Worm (Caenorhabditis elegans) whole organism, mixed stage, embryonic: ENCODE results near the gene gbb-1.

Experiments
- M03D4.4 ChIP-seq: sonication (generic microtip); optimal IDR thresholded peaks from 2 replicates; lab custom pipeline; 2017; ENCODE audit warnings: mild to moderate bottlenecking, missing genetic modification characterization, missing compliant biosample characterization
- bed-3 ChIP-seq: fragments of 200-800 bp; sonication (Bioruptor generic); optimal IDR thresholded peaks from 3 replicates; lab custom pipeline; 2018; ENCODE audit warnings: mild to moderate bottlenecking, missing genetic modification characterization, moderate library complexity, missing compliant biosample characterization
- blmp-1 ChIP-seq: fragments of 150-350 bp; optimal IDR thresholded peaks from 2 replicates; lab custom pipeline; 2014; ENCODE audit warnings: missing biosample characterization, missing genetic modification characterization
- ceh-39 ChIP-seq: fragments of 150-350 bp; optimal IDR thresholded peaks from 2 replicates; lab custom pipeline; 2014; ENCODE audit warnings: missing biosample characterization, missing genetic modification characterization
- ceh-43 ChIP-seq: fragments of 200-800 bp; sonication (Bioruptor generic); optimal IDR thresholded peaks from 2 replicates; lab custom pipeline; 2018; ENCODE audit warnings: mild to moderate bottlenecking, missing genetic modification characterization, moderate library complexity, missing compliant biosample characterization
- ceh-83 ChIP-seq: fragments of 200-800 bp; sonication (Bioruptor generic); optimal IDR thresholded peaks from 2 replicates; lab custom pipeline; 2018; ENCODE audit warnings: mild to moderate bottlenecking, missing genetic modification characterization, missing compliant biosample characterization
- cnd-1 ChIP-seq: fragments of 200-800 bp; sonication (Bioruptor generic); optimal IDR thresholded peaks from 2 replicates; lab custom pipeline; 2018; ENCODE audit warnings: mild to moderate bottlenecking, missing genetic modification characterization, missing compliant biosample characterization
- drap-1 ChIP-seq: fragments of 200-800 bp; sonication (Bioruptor generic); optimal IDR thresholded peaks from 3 replicates; lab custom pipeline; 2018; ENCODE audit warnings: mild to moderate bottlenecking, missing genetic modification characterization, missing compliant biosample characterization
- elt-1 ChIP-seq: sonication (generic microtip); optimal IDR thresholded peaks from 2 replicates; lab custom pipeline; 2017; ENCODE audit warnings: missing genetic modification characterization, mild to moderate bottlenecking, missing compliant biosample characterization, antibody characterized with exemption, moderate library complexity, borderline replicate concordance; ENCODE audit not compliant: insufficient read depth
- elt-3 ChIP-seq: fragments of 150-350 bp; optimal IDR thresholded peaks from 2 replicates; lab custom pipeline; 2014; ENCODE audit warnings: missing biosample characterization, missing genetic modification characterization
- flh-1 ChIP-seq: fragments of 200-800 bp; sonication (Bioruptor generic); optimal IDR thresholded peaks from 2 replicates; lab custom pipeline; 2018; ENCODE audit warnings: mild to moderate bottlenecking, missing genetic modification characterization, moderate library complexity, missing compliant biosample characterization
- hlh-1 ChIP-seq: fragments of 150-350 bp; optimal IDR thresholded peaks from 2 replicates; lab custom pipeline; 2014; ENCODE audit warnings: missing biosample characterization, missing genetic modification reagents, missing genetic modification characterization
- lin-13 ChIP-seq: fragments of 150-350 bp; optimal IDR thresholded peaks from 2 replicates; lab custom pipeline; 2014; ENCODE audit warnings: missing biosample characterization, missing genetic modification characterization
- lin-32 ChIP-seq: fragments of 200-800 bp; sonication (Bioruptor generic); optimal IDR thresholded peaks from 2 replicates; lab custom pipeline; 2018; ENCODE audit warnings: mild to moderate bottlenecking, missing genetic modification characterization, missing compliant biosample characterization
- lsy-2 ChIP-seq: fragments of 150-350 bp; optimal IDR thresholded peaks from 2 replicates; lab custom pipeline; 2014; ENCODE audit warnings: missing biosample characterization, missing genetic modification characterization
- mep-1 ChIP-seq: fragments of 150-350 bp; optimal IDR thresholded peaks from 2 replicates; lab custom pipeline; 2017; ENCODE audit warnings: missing biosample characterization, missing genetic modification reagents, missing genetic modification characterization, inconsistent platforms
- mls-2 ChIP-seq: sonication (generic microtip); optimal IDR thresholded peaks from 2 replicates; lab custom pipeline; 2016; ENCODE audit warnings: mild to moderate bottlenecking, missing genetic modification characterization, moderate library complexity, missing compliant biosample characterization
- nhr-2 ChIP-seq: fragments of 150-350 bp; optimal IDR thresholded peaks from 2 replicates; lab custom pipeline; 2014; ENCODE audit warnings: missing biosample characterization, missing genetic modification characterization
- nhr-237 ChIP-seq: fragments of 150-350 bp; optimal IDR thresholded peaks from 2 replicates; lab custom pipeline; 2014; ENCODE audit warnings: missing biosample characterization, missing genetic modification characterization
- pha-4 ChIP-seq: fragments of 150-350 bp; optimal IDR thresholded peaks from 2 replicates; lab custom pipeline; 2018; ENCODE audit warnings: missing biosample characterization, missing genetic modification reagents, missing genetic modification characterization
- sem-2 ChIP-seq: fragments of 200-800 bp; sonication (Bioruptor generic); optimal IDR thresholded peaks from 2 replicates; lab custom pipeline; 2018; ENCODE audit warnings: mild to moderate bottlenecking, missing genetic modification characterization, missing compliant biosample characterization
- snpc-4 ChIP-seq: fragments of 150-350 bp; optimal IDR thresholded peaks from 2 replicates; lab custom pipeline; 2014; ENCODE audit warnings: missing biosample characterization, missing genetic modification characterization
- sptf-1 ChIP-seq: sonication (generic microtip); optimal IDR thresholded peaks from 2 replicates; lab custom pipeline; 2017; ENCODE audit warnings: mild to moderate bottlenecking, missing genetic modification characterization, moderate library complexity, missing compliant biosample characterization
- unc-120 ChIP-seq: sonication (generic microtip); optimal IDR thresholded peaks from 2 replicates; lab custom pipeline; 2017; ENCODE audit warnings: missing genetic modification characterization, missing compliant biosample characterization; ENCODE audit not compliant: poor library complexity, severe bottlenecking
- unc-39 ChIP-seq: fragments of 150-350 bp; optimal IDR thresholded peaks from 2 replicates; lab custom pipeline; 2014; ENCODE audit warnings: missing biosample characterization, missing genetic modification characterization
- unc-62 ChIP-seq: fragments of 150-350 bp; optimal IDR thresholded peaks from 2 replicates; lab custom pipeline; 2014; ENCODE audit warnings: missing biosample characterization, missing genetic modification reagents, missing genetic modification characterization
- ztf-11 ChIP-seq: fragments of 150-350 bp; optimal IDR thresholded peaks from 2 replicates; lab custom pipeline; 2014; ENCODE audit warnings: missing biosample characterization, missing genetic modification characterization

The gbb-1 gene

ce11 chrX:2996976-2997399, 39.3 kb downstream of the gbb-1 start (continued):
- TF ChIP-seq unc-120 (peak; percentile 94), lin-32 (GFP tag; lab: Kevin White, UChicago) (no peak)

ce11 chrX:2999652-3000051, 41.9 kb downstream of the gbb-1 start, which contains the start of gene Y41G9A.17:
Gene Y41G9A.17, minus strand, starts transcription at chrX:2999752.
- TF ChIP-seq unc-62 (GFP tag; lab: Kevin White, UChicago), result no peak
- no peak for TF ChIP-seq ztf-11
- no peak for TF ChIP-seq bed-3 (GFP tag; lab: Kevin White, UChicago)
- TF ChIP-seq snpc-4 (tag; lab: Kevin White, UChicago), result no peak
- no peak for TF ChIP-seq ceh-43 (GFP tag; lab: Kevin White, UChicago)

- TF ChIP-seq ceh-83 (GFP tag; lab: Kevin White, UChicago), result no peak
- TF ChIP-seq lin-13, result no peak
- no peak for TF ChIP-seq pha-4 (tag; lab: Kevin White, UChicago)
- TF ChIP-seq sptf-1 (tag; lab: Kevin White, UChicago), result no peak
- TF ChIP-seq mep-1 (tag; lab: Kevin White, UChicago), result no peak
- no peak for TF ChIP-seq ceh-39 (tag; lab: Kevin White, UChicago)
- TF ChIP-seq nhr-2 (tag; lab: Kevin White, UChicago), result no peak
- no peak for TF ChIP-seq M03D4.4
- TF ChIP-seq mls-2, result no peak
- TF ChIP-seq ceh-43 (GFP tag; lab: Kevin White, UChicago), result no peak
- no peak for TF ChIP-seq nhr-237 (tag; lab: Kevin White, UChicago)
- no peak for TF ChIP-seq blmp-1 (tag; lab: Kevin White, UChicago)
- no peak for TF ChIP-seq lsy-2 (tag; lab: Kevin White, UChicago)
- no peak for TF ChIP-seq elt-1
- TF ChIP-seq drap-1 (GFP tag; lab: Kevin White, UChicago), result no peak
- TF ChIP-seq flh-1 (GFP tag; lab: Kevin White, UChicago), result no peak
- TF ChIP-seq lin-32 (GFP tag; lab: Kevin White, UChicago), result no peak
- TF ChIP-seq hlh-1, result no peak
Measured at ce11 chrX:3003703-3004102, 46.0 kb downstream of the gbb-1 start, which contains the start of gene Y41G9A.6. Gene Y41G9A.6, minus strand, starts transcription at chrX:3003803.

- TF ChIP-seq sem-2 (GFP tag; lab: Kevin White, UChicago) (no peak), ceh-39 (tag; lab: Kevin White, UChicago) (no peak), sptf-1 (tag; lab: Kevin White, UChicago) (no peak), lin-13 (no peak), elt-3 (no peak), mep-1 (tag; lab: Kevin White, UChicago) (no peak), drap-1 (GFP tag; lab: Kevin White, UChicago) (no peak), blmp-1 (tag; lab: Kevin White, UChicago) (no peak), unc-39 (tag; lab: Kevin White, UChicago) (no peak), elt-1 (no peak), cnd-1 (tag; lab: Kevin White, UChicago) (no peak)
Measured at ce11 chrX:3009190-3009589, 51.5 kb downstream of the gbb-1 start, which contains the start of gene Y48D7A.1. Gene Y48D7A.1, plus strand, starts transcription at chrX:3009490.
